Worm (Caenorhabditis elegans): Measurements from ENCODE around the gene col-155.

The col-155 gene

DNA sequence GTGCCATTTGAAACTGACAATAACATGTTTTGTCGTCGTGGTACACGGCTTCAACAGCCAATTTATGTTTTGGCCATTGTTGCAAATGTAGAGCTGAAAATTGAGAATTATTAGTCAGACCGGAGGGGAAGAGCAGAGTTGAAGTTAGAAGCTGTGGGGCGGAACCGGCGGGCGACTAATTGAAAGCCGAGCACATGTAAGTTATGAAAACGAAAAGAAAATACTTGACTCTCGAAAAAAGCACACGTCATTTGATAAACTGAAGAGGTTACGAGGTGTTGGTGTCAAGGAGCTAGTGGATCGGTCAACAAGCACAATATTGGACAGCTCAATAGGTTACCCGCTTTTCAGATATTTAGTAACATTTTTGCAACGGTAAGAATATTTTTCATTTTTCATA is 23.5 kb downstream of the col-155 start, which contains the start of gene dop-5:
Gene dop-5 (minus strand): TSS at position 101 of the 400 bp plus-strand sequence.
- TF ChIP-seq aha-1 (tag) (peak; percentile 75), zfp-3 (GFP tag; conservative IDR thresholded peaks at IDR 0.05) (no peak), ZK546.5 (tag; optimal IDR thresholded peaks at IDR 0.05) (no peak), ceh-44 (GFP tag; IDR thresholded peaks at IDR 0.05) (no peak)

DNA sequence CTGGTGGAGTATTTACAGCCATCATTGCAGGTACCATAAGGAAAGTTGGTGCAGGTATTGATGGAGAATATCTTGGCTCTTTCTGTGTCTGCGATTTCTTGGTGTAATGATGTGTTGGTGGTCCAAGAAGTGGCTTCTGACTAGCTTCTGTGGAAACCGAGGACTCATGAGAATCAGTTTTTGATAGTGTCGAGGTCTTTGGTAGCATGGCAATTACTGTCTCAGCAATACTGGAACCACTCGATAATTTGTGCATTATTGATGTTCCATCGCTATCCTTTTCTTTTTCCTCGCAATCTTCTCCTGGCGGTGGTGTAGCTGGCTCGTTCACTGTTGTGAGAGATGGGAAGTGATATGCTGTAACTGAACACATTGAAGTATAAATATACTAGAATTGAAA is 26.1 kb downstream of the col-155 start:
- peak in 1 of 2 experiments; percentile 57 for TF ChIP-seq unc-62 (GFP tag; optimal IDR thresholded peaks at IDR 0.05 in 1 of 2)
- TF ChIP-seq unc-62 (tag; optimal IDR thresholded peaks at IDR 0.05): no peak
- TF ChIP-seq duxl-1 (tag; optimal IDR thresholded peaks at IDR 0.05; ENCODE audit: poor library complexity): no peak
- peak; percentile 92 for TF ChIP-seq aha-1 (tag)

DNA sequence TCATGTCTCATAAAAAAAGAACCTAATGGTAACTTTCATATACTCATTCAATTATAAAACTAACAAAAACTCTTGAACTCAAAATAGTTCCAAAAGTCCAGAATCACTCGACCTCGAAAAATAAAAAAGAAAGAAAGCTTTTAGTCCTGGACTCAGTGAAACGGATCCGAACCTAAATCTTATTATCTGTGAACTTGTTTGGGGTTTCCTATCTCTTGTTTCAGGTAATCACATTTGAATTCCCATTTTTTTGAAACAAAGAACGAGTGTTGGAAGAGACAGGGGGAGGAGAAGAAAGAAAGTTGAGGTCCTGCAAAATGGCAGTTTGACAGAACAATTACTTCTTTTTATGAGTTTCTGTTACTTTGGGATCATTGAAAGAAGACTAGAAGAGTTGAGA is 35.4 kb downstream of the col-155 start:
- TF ChIP-seq ces-1 (GFP tag; optimal IDR thresholded peaks at IDR 0.05) (peak; percentile 75), ceh-44 (GFP tag; IDR thresholded peaks at IDR 0.05) (no peak)

DNA sequence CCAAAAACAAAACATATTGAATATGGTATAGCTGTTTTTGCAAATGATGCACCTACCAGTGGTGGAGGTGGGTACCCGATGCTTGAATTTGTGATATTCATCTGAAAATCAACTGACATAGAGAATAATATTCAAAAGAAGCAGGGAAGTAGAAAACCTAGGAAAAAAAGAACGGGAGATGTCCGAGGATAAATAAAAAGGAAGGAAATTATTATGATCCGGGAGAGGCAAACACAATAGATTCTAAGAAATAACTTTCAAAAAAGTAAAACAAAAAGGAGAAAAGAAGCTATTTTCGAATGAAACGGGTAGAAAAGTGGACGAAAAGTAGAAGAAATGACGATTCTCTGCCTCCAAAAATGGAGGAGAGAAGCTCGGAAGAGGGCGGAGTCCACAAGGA is 36.8 kb downstream of the col-155 start, which contains the start of gene npr-25:
Gene npr-25 (minus strand): TSS at position 101 of the 400 bp plus-strand sequence.
- TF ChIP-seq ctbp-1 (GFP tag; IDR thresholded peaks at IDR 0.05) (no peak), nhr-28 (tag; optimal IDR thresholded peaks at IDR 0.05) (no peak), ceh-62 (tag; optimal IDR thresholded peaks at IDR 0.05) (no peak), hlh-30 (tag; optimal IDR thresholded peaks at IDR 0.05; ENCODE audit: insufficient read depth) (no peak), pqm-1 (tag; optimal IDR thresholded peaks at IDR 0.05) (no peak), ama-1 (optimal IDR thresholded peaks at IDR 0.05) (no peak), attf-4 (tag; optimal IDR thresholded peaks at IDR 0.05) (no peak), T26A8.4 (GFP tag; IDR thresholded peaks at IDR 0.05) (no peak), rbr-2 (tag; optimal IDR thresholded peaks at IDR 0.05) (no peak), lin-38 (GFP tag; IDR thresholded peaks at IDR 0.05) (no peak), tra-1 (GFP tag; IDR thresholded peaks at IDR 0.05) (no peak), mep-1 (tag; optimal IDR thresholded peaks at IDR 0.05) (no peak)

DNA sequence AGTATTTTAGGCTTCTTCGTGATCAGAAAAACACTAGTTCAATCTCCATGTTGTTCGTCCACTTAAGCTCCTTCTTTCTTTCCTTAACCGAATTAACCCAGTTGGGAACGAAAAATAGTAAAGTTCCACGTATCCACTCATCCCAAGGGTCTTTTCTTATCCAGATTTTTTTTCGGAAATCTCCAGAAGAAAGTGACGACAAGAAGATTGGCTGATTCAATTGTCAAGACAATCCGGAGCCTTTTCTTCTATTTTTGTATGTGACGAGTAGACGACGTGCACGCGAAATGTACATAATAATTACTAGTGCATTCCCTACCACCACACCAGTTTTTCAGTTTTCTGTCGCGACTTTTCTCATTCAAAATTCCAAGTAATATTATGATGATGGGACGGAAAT is 38.4 kb downstream of the col-155 start:
- TF ChIP-seq ces-1 (GFP tag; optimal IDR thresholded peaks at IDR 0.05): peak; percentile 77
- no peak for TF ChIP-seq mdl-1 (tag; optimal IDR thresholded peaks at IDR 0.05)
- peak; percentile 65 for TF ChIP-seq fkh-10 (GFP tag; optimal IDR thresholded peaks at IDR 0.05)
- peak in 1 of 2 experiments; percentile 6 for TF ChIP-seq lsy-2 (tag; optimal IDR thresholded peaks at IDR 0.05)

DNA sequence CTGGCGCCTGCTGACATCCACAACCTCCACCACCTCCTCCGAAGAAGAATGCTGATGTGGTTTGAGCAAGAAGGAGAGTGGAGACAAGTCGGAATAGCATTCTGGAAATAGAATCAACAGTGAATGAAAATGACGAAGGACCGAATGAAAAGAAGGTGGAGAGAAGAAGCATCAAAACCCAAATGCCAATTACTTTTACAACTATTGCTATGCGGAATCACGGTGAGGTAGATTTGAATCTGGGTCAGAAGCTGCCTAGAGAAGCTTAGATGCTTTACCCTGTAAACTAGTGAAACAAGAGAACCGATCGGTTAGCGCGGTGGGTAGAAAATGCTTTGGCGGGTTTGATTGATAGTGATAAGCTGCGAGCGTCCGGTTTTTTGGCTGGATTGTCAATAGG is 42.8 kb downstream of the col-155 start, which contains the start of gene grl-7:
Gene grl-7 (minus strand): TSS at position 101 of the 400 bp plus-strand sequence.
- TF ChIP-seq hlh-11 (tag; optimal IDR thresholded peaks at IDR 0.05): no peak
- no peak; the same call in 1 of the 2 replicates for TF ChIP-seq set-16 (GFP tag; IDR thresholded peaks at IDR 0.05)
- no peak for TF ChIP-seq lin-1 (GFP tag; IDR thresholded peaks at IDR 0.05)
- TF ChIP-seq nhr-6 (tag; optimal IDR thresholded peaks at IDR 0.05): no peak
- TF ChIP-seq Y48G9A.11 (GFP tag; IDR thresholded peaks at IDR 0.05): no peak
- no peak for TF ChIP-seq jun-1 (tag; optimal IDR thresholded peaks at IDR 0.05)

DNA sequence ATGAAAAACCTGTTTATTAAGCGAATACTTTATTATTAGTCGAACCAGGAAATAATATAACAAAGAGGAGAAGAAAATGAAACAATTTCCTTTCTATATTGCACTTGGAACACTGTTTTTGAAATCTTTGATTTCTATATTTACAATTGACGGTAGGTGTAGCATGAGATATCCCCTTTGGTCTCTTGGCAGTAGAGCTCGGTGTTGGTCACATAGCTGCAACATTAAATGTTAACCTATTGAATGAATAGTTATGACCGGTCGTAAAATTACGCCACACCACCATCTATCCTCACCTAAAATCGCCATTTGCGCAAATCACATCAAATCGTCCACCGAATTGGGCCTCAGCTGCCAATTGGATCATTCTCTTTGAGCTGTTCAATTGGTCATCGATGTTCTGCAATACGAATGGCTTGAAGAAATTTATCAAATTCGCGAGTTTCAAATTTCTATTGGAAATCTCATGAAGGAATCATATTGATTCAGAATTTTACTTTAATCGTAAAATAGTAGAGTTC is 44.8 kb downstream of the col-155 start:
- TF ChIP-seq unc-62 (GFP tag; optimal IDR thresholded peaks at IDR 0.05 in 1 of 2) (peak in 1 of 2 experiments; percentile 74), unc-62 (tag; optimal IDR thresholded peaks at IDR 0.05) (no peak), mdl-1 (tag; optimal IDR thresholded peaks at IDR 0.05) (no peak)

Data from whole organism, L4 larva.